Worm (Caenorhabditis elegans) whole organism, mixed stage, embryonic: ENCODE measurements around the gene K08F8.7.

ENCODE experiments used
- ces-1 ChIP-seq: fragments of 150-350 bp; optimal IDR thresholded peaks from 2 replicates; lab custom pipeline; 2014; ENCODE audit warnings: missing biosample characterization, missing genetic modification reagents, missing genetic modification characterization
- hlh-1 ChIP-seq: fragments of 150-350 bp; optimal IDR thresholded peaks from 2 replicates; lab custom pipeline; 2014; ENCODE audit warnings: missing biosample characterization, missing genetic modification reagents, missing genetic modification characterization
- lin-32 ChIP-seq: fragments of 200-800 bp; sonication (Bioruptor generic); optimal IDR thresholded peaks from 2 replicates; lab custom pipeline; 2018; ENCODE audit warnings: mild to moderate bottlenecking, missing genetic modification characterization, missing compliant biosample characterization
- mep-1 ChIP-seq: fragments of 150-350 bp; optimal IDR thresholded peaks from 2 replicates; lab custom pipeline; 2017; ENCODE audit warnings: missing biosample characterization, missing genetic modification reagents, missing genetic modification characterization, inconsistent platforms
- nhr-237 ChIP-seq: fragments of 150-350 bp; optimal IDR thresholded peaks from 2 replicates; lab custom pipeline; 2014; ENCODE audit warnings: missing biosample characterization, missing genetic modification characterization
- nhr-28 ChIP-seq: fragments of 150-350 bp; optimal IDR thresholded peaks from 2 replicates; lab custom pipeline; 2014; ENCODE audit warnings: missing biosample characterization, missing genetic modification characterization
- pha-4 ChIP-seq: fragments of 150-350 bp; optimal IDR thresholded peaks from 2 replicates; lab custom pipeline; 2018; ENCODE audit warnings: missing biosample characterization, missing genetic modification reagents, missing genetic modification characterization
- sem-2 ChIP-seq: fragments of 200-800 bp; sonication (Bioruptor generic); optimal IDR thresholded peaks from 2 replicates; lab custom pipeline; 2018; ENCODE audit warnings: mild to moderate bottlenecking, missing genetic modification characterization, missing compliant biosample characterization
- unc-39 ChIP-seq: fragments of 150-350 bp; optimal IDR thresholded peaks from 2 replicates; lab custom pipeline; 2014; ENCODE audit warnings: missing biosample characterization, missing genetic modification characterization
- ztf-11 ChIP-seq: fragments of 150-350 bp; optimal IDR thresholded peaks from 2 replicates; lab custom pipeline; 2014; ENCODE audit warnings: missing biosample characterization, missing genetic modification characterization

ce11 chrII:8751686-8752085 lies 3.5 kb downstream of the K08F8.7 start, which contains the start of gene atf-2:
- TF ChIP-seq nhr-28 (tag; lab: Kevin White, UChicago) (no peak), sem-2 (no peak), ztf-11 (tag; lab: Kevin White, UChicago) (no peak), nhr-237 (tag; lab: Kevin White, UChicago) (no peak), lin-32 (no peak), unc-39 (tag; lab: Kevin White, UChicago) (no peak), ces-1 (no peak), hlh-1 (tag; lab: Kevin White, UChicago) (no peak), pha-4 (tag; lab: Kevin White, UChicago) (no peak), mep-1 (no peak)
